Worm (Caenorhabditis elegans) whole organism, L4 larva: ENCODE measurements around the gene attf-5.
A peak's percentile ranks its signal among the peaks of the same experiment; 100 is the strongest.

Source experiments
- F10B5.3 ChIP-seq: sonication (generic microtip); optimal IDR thresholded peaks from 2 replicates; lab custom pipeline; 2016; ENCODE audit warnings: mild to moderate bottlenecking, missing genetic modification characterization, missing compliant biosample characterization
- F37D6.2 ChIP-seq: sonication (generic microtip); optimal IDR thresholded peaks from 2 replicates; lab custom pipeline; 2016; ENCODE audit warnings: mild to moderate bottlenecking, missing genetic modification characterization, missing compliant biosample characterization
- F44E2.7 ChIP-seq: fragments of 200-800 bp; sonication (Bioruptor generic); IDR thresholded peaks from 2 replicates; pipeline ENCODE4 v2.1.2; 2022; ENCODE audit warnings: missing genetic modification characterization, missing compliant biosample characterization
- T20F7.1 ChIP-seq: fragments of 200-800 bp; sonication (Bioruptor generic); optimal IDR thresholded peaks from 2 replicates; lab custom pipeline; 2018; ENCODE audit warnings: mild to moderate bottlenecking, missing genetic modification characterization, missing compliant biosample characterization
- T26A8.4 ChIP-seq: fragments of 200-800 bp; sonication (Bioruptor generic); IDR thresholded peaks from 2 replicates; pipeline ENCODE4 v1.3.6; 2022; ENCODE audit warnings: missing genetic modification characterization, missing compliant biosample characterization
- Y48G9A.11 ChIP-seq: fragments of 200-800 bp; sonication (Bioruptor generic); IDR thresholded peaks from 2 replicates; pipeline ENCODE4 v1.3.6; 2022; ENCODE audit warnings: missing genetic modification reagents, missing genetic modification characterization, missing compliant biosample characterization
- Y5F2A.4 ChIP-seq: fragments of 200-800 bp; sonication (Bioruptor generic); optimal IDR thresholded peaks from 2 replicates; lab custom pipeline; 2018; ENCODE audit warnings: mild to moderate bottlenecking, missing genetic modification characterization, missing compliant biosample characterization
- ZK337.2 ChIP-seq: fragments of 200-800 bp; sonication (Bioruptor generic); IDR thresholded peaks from 2 replicates; pipeline ENCODE4 v1.3.6; 2022; ENCODE audit warnings: missing genetic modification reagents, missing genetic modification characterization, missing compliant biosample characterization
- ceh-20 ChIP-seq: fragments of 200-800 bp; sonication (Bioruptor generic); IDR thresholded peaks from 2 replicates; pipeline ENCODE4 v1.3.6; 2022; ENCODE audit warnings: missing genetic modification reagents, missing genetic modification characterization, missing compliant biosample characterization
- ceh-28 ChIP-seq: fragments of 150-350 bp; optimal IDR thresholded peaks from 2 replicates; lab custom pipeline; 2014; ENCODE audit warnings: missing biosample characterization, missing genetic modification reagents, missing genetic modification characterization
- ceh-44 ChIP-seq: fragments of 200-800 bp; sonication (Bioruptor generic); IDR thresholded peaks from 2 replicates; pipeline ENCODE4 v1.3.6; 2022; ENCODE audit warnings: missing genetic modification reagents, missing genetic modification characterization, missing compliant biosample characterization
- ceh-82 ChIP-seq: sonication (generic microtip); optimal IDR thresholded peaks from 2 replicates; lab custom pipeline; 2017; ENCODE audit warnings: missing biosample characterization, missing genetic modification characterization
- ces-1 ChIP-seq: fragments of 150-350 bp; sonication (generic microtip); optimal IDR thresholded peaks from 4 replicates; lab custom pipeline; 2014; ENCODE audit warnings: missing biosample characterization, missing genetic modification reagents, missing genetic modification characterization
- ctbp-1 ChIP-seq: fragments of 200-800 bp; sonication (Bioruptor generic); IDR thresholded peaks from 2 replicates; pipeline ENCODE4 v1.3.6; 2022; ENCODE audit warnings: missing genetic modification reagents, missing genetic modification characterization, missing compliant biosample characterization
- daf-8 ChIP-seq: fragments of 200-800 bp; sonication (Bioruptor generic); IDR thresholded peaks from 2 replicates; pipeline ENCODE4 v1.3.6; 2022; ENCODE audit warnings: missing genetic modification characterization, missing compliant biosample characterization
- dmd-6 ChIP-seq: fragments of 200-800 bp; sonication (Bioruptor generic); IDR thresholded peaks from 2 replicates; pipeline ENCODE4 v1.3.6; 2022; ENCODE audit warnings: missing genetic modification reagents, missing genetic modification characterization, missing compliant biosample characterization
- dmd-8 ChIP-seq: fragments of 200-800 bp; sonication (Bioruptor generic); IDR thresholded peaks from 2 replicates; pipeline ENCODE4 v1.3.6; 2022; ENCODE audit warnings: missing genetic modification characterization, missing compliant biosample characterization
- dmd-9 ChIP-seq: fragments of 200-800 bp; sonication (Bioruptor generic); IDR thresholded peaks from 2 replicates; pipeline ENCODE4 v1.3.6; 2022; ENCODE audit warnings: missing genetic modification reagents, missing genetic modification characterization, missing compliant biosample characterization
- duxl-1 ChIP-seq: sonication (generic microtip); optimal IDR thresholded peaks from 2 replicates; lab custom pipeline; 2016; ENCODE audit warnings: mild to moderate bottlenecking, missing genetic modification characterization, moderate library complexity, missing compliant biosample characterization; ENCODE audit not compliant: poor library complexity
- dve-1 ChIP-seq: sonication (generic microtip); optimal IDR thresholded peaks from 2 replicates; lab custom pipeline; 2017; ENCODE audit warnings: antibody characterized with exemption, mild to moderate bottlenecking, missing genetic modification characterization, missing compliant biosample characterization; ENCODE audit not compliant: insufficient read depth
- gei-8 ChIP-seq: fragments of 200-800 bp; sonication (Bioruptor generic); optimal IDR thresholded peaks from 2 replicates; lab custom pipeline; 2018; ENCODE audit warnings: mild to moderate bottlenecking, missing genetic modification characterization, missing compliant biosample characterization
- hlh-30 ChIP-seq: sonication (generic microtip); optimal IDR thresholded peaks from 2 replicates; lab custom pipeline; 2017; ENCODE audit warnings: antibody characterized with exemption, mild to moderate bottlenecking, missing genetic modification characterization, missing compliant biosample characterization; ENCODE audit not compliant: insufficient read depth
- jun-1 ChIP-seq: fragments of 150-350 bp; optimal IDR thresholded peaks from 2 replicates; lab custom pipeline; 2014; ENCODE audit warnings: missing biosample characterization, missing genetic modification reagents, missing genetic modification characterization
- lin-38 ChIP-seq: fragments of 200-800 bp; sonication (Bioruptor generic); IDR thresholded peaks from 2 replicates; pipeline ENCODE4 v1.3.6; 2022; ENCODE audit warnings: missing genetic modification reagents, missing genetic modification characterization, missing compliant biosample characterization
- lsy-2 ChIP-seq, 2 experiments: fragments of 150-350 bp in 1 of 2; sonication (generic microtip) in 1 of 2; optimal IDR thresholded peaks; 2 replicates each; lab custom pipeline; 2014 to 2017; ENCODE audit warnings: missing biosample characterization in 2 of 2, missing genetic modification characterization in 2 of 2
- madf-5 ChIP-seq, 2 experiments: fragments of 200-800 bp; sonication (Bioruptor generic); IDR thresholded peaks; 2 replicates each; pipeline ENCODE4 v1.3.6; 2022; ENCODE audit warnings: missing compliant biosample characterization in 2 of 2, missing genetic modification characterization in 2 of 2
- madf-9 ChIP-seq: fragments of 200-800 bp; sonication (Bioruptor generic); conservative IDR thresholded peaks from 2 replicates; pipeline ENCODE4 v1.3.6; 2022; ENCODE audit warnings: missing genetic modification reagents, missing genetic modification characterization, missing compliant biosample characterization
- mep-1 ChIP-seq: fragments of 150-350 bp; sonication (generic microtip); optimal IDR thresholded peaks from 3 replicates; lab custom pipeline; 2014; ENCODE audit warnings: missing biosample characterization, missing genetic modification characterization
- mxl-2 ChIP-seq: fragments of 200-800 bp; sonication (Bioruptor generic); conservative IDR thresholded peaks from 2 replicates; pipeline ENCODE4 v1.3.6; 2022; ENCODE audit warnings: missing genetic modification reagents, missing genetic modification characterization, missing compliant biosample characterization
- nhr-102 ChIP-seq: sonication (generic microtip); optimal IDR thresholded peaks from 2 replicates; lab custom pipeline; 2016; ENCODE audit warnings: mild to moderate bottlenecking, missing genetic modification characterization, moderate library complexity, missing compliant biosample characterization
- nhr-11 ChIP-seq: fragments of 150-350 bp; optimal IDR thresholded peaks from 2 replicates; lab custom pipeline; 2014; ENCODE audit warnings: missing biosample characterization, missing genetic modification characterization
- nhr-237 ChIP-seq: sonication (generic microtip); optimal IDR thresholded peaks from 2 replicates; lab custom pipeline; 2017; ENCODE audit warnings: missing biosample characterization, missing genetic modification characterization
- nhr-25 ChIP-seq: sonication (generic microtip); optimal IDR thresholded peaks from 2 replicates; lab custom pipeline; 2017; ENCODE audit warnings: missing genetic modification characterization, mild to moderate bottlenecking, missing compliant biosample characterization, antibody characterized with exemption, moderate library complexity, borderline replicate concordance; ENCODE audit not compliant: insufficient read depth
- nhr-42 ChIP-seq: fragments of 200-800 bp; sonication (Bioruptor generic); IDR thresholded peaks from 2 replicates; pipeline ENCODE4 v1.3.6; 2022; ENCODE audit warnings: missing genetic modification characterization, missing compliant biosample characterization
- pha-4 ChIP-seq, 2 experiments: fragments of 150-350 bp in 1 of 2; fragments of 200-800 bp in 1 of 2; sonication (Bioruptor generic) in 1 of 2; IDR thresholded peaks in 1 of 2; optimal IDR thresholded peaks in 1 of 2; 2 replicates each; pipeline versions ENCODE4 v1.3.6 to Lab custom; 2014 to 2022; ENCODE audit warnings: missing genetic modification characterization in 2 of 2, missing genetic modification reagents in 2 of 2, missing biosample characterization in 1 of 2, missing compliant biosample characterization in 1 of 2
- pqm-1 ChIP-seq: sonication (generic microtip); optimal IDR thresholded peaks from 2 replicates; lab custom pipeline; 2017; ENCODE audit warnings: missing biosample characterization, missing genetic modification characterization
- rbr-2 ChIP-seq: sonication (generic microtip); optimal IDR thresholded peaks from 2 replicates; lab custom pipeline; 2016; ENCODE audit warnings: missing genotype, missing genetic modification characterization, missing compliant biosample characterization
- saeg-2 ChIP-seq: fragments of 200-800 bp; sonication (Bioruptor generic); IDR thresholded peaks from 2 replicates; pipeline ENCODE4 v1.3.6; 2022; ENCODE audit warnings: missing genetic modification reagents, missing genetic modification characterization, missing compliant biosample characterization
- sdz-12 ChIP-seq: fragments of 200-800 bp; sonication (Bioruptor generic); optimal IDR thresholded peaks from 2 replicates; lab custom pipeline; 2018; ENCODE audit warnings: mild to moderate bottlenecking, missing genetic modification characterization, missing compliant biosample characterization
- snpc-4 ChIP-seq: fragments of 150-350 bp; optimal IDR thresholded peaks from 2 replicates; lab custom pipeline; 2014; ENCODE audit warnings: missing biosample characterization, missing genetic modification characterization
- spr-1 ChIP-seq: sonication (generic microtip); optimal IDR thresholded peaks from 2 replicates; lab custom pipeline; 2016; ENCODE audit warnings: mild to moderate bottlenecking, missing genetic modification characterization, missing compliant biosample characterization
- spr-3 ChIP-seq: fragments of 200-800 bp; sonication (Bioruptor generic); optimal IDR thresholded peaks from 2 replicates; lab custom pipeline; 2018; ENCODE audit warnings: mild to moderate bottlenecking, missing genetic modification characterization, missing compliant biosample characterization
- tag-97 ChIP-seq: fragments of 200-800 bp; sonication (Bioruptor generic); IDR thresholded peaks from 2 replicates; pipeline ENCODE4 v1.3.6; 2022; ENCODE audit warnings: missing genetic modification characterization, missing compliant biosample characterization
- tra-1 ChIP-seq: fragments of 200-800 bp; sonication (Bioruptor generic); IDR thresholded peaks from 2 replicates; pipeline ENCODE4 v1.3.6; 2022; ENCODE audit warnings: missing genetic modification reagents, missing genetic modification characterization, missing compliant biosample characterization
- unc-62 ChIP-seq, 3 experiments: fragments of 150-350 bp in 1 of 3; sonication (generic microtip); optimal IDR thresholded peaks in 2 of 3; peaks in 1 of 3; 1 replicate in 1 of 3; 2 replicates in 2 of 3; lab custom pipeline; 2014 to 2017; ENCODE audit warnings: missing biosample characterization in 3 of 3, missing genetic modification characterization in 3 of 3, missing genetic modification reagents in 3 of 3, missing genotype in 1 of 3
- vab-7 ChIP-seq: fragments of 200-800 bp; sonication (Bioruptor generic); IDR thresholded peaks from 2 replicates; pipeline ENCODE4 v1.3.6; 2022; ENCODE audit warnings: missing genetic modification reagents, missing genetic modification characterization, missing compliant biosample characterization
- zag-1 ChIP-seq: fragments of 150-350 bp; optimal IDR thresholded peaks from 2 replicates; lab custom pipeline; 2014; ENCODE audit warnings: missing biosample characterization, missing genetic modification characterization
- zfp-2 ChIP-seq: sonication (generic microtip); optimal IDR thresholded peaks from 2 replicates; lab custom pipeline; 2016; ENCODE audit warnings: mild to moderate bottlenecking, missing genetic modification characterization, missing compliant biosample characterization
- zip-2 ChIP-seq: fragments of 150-350 bp; optimal IDR thresholded peaks from 2 replicates; lab custom pipeline; 2014; ENCODE audit warnings: missing biosample characterization, missing genetic modification characterization

Gene attf-5

ce11 chrX:806515-806914 is 18.4 kb downstream of the attf-5 start:
- TF ChIP-seq ces-1 (peak; percentile 95), ZK337.2 (GFP tag; lab: Robert Waterston, UW) (peak; percentile 85), duxl-1 (tag; lab: Kevin White, UChicago) (peak; percentile 99), mxl-2 (GFP tag; lab: Robert Waterston, UW) (peak; percentile 78), lsy-2 (tag; optimal IDR thresholded peaks at IDR 0.05; lab: Kevin White, UChicago) (peak; percentile 94 to 97), ceh-82 (tag; lab: Kevin White, UChicago) (peak; percentile 70), spr-3 (GFP tag; lab: Kevin White, UChicago) (peak; percentile 95), spr-1 (tag; lab: Kevin White, UChicago) (peak; percentile 97), nhr-42 (GFP tag; lab: Robert Waterston, UW) (peak; percentile 99), ctbp-1 (GFP tag; lab: Robert Waterston, UW) (peak; percentile 96), T26A8.4 (GFP tag; lab: Robert Waterston, UW) (peak; percentile 99), T20F7.1 (GFP tag; lab: Kevin White, UChicago) (peak; percentile 93), vab-7 (GFP tag; lab: Robert Waterston, UW) (peak; percentile 99), dmd-9 (GFP tag; lab: Robert Waterston, UW) (peak; percentile 88), saeg-2 (GFP tag; lab: Robert Waterston, UW) (peak; percentile 95), snpc-4 (peak; percentile 48), tag-97 (no peak), pqm-1 (peak; percentile 69), rbr-2 (peak; percentile 99), Y5F2A.4 (GFP tag; lab: Kevin White, UChicago) (peak; percentile 95), hlh-30 (tag; lab: Kevin White, UChicago) (peak; percentile 93), pha-4 (GFP tag; IDR thresholded peaks at IDR 0.05; lab: Robert Waterston, UW) (peak; percentile 96), pha-4 (tag; optimal IDR thresholded peaks at IDR 0.05; lab: Kevin White, UChicago) (peak; percentile 96), dmd-6 (GFP tag; lab: Robert Waterston, UW) (peak; percentile 97), jun-1 (peak; percentile 99), ceh-28 (tag; lab: Kevin White, UChicago) (peak; percentile 83), F44E2.7 (GFP tag; lab: Robert Waterston, UW) (no peak), ceh-44 (0 out of 2 replicates have a peak, but pooled peaks have one; percentile 32), daf-8 (GFP tag; lab: Robert Waterston, UW) (peak; percentile 68; the same call in 1 of the 2 replicates), nhr-102 (peak; percentile 99), dmd-8 (GFP tag; lab: Robert Waterston, UW) (0 out of 2 replicates have a peak, but pooled peaks have one; percentile 29), F10B5.3 (tag; lab: Kevin White, UChicago) (peak; percentile 97), mep-1 (peak; percentile 100), dve-1 (tag; lab: Kevin White, UChicago) (peak; percentile 100), ceh-20 (peak; percentile 98), zfp-2 (peak; percentile 90), madf-5 (GFP tag; IDR thresholded peaks at IDR 0.05; lab: Robert Waterston, UW) (peak; percentile 62 to 94; a peak in 2 of 4 replicates), zip-2 (tag; lab: Kevin White, UChicago) (peak; percentile 97), nhr-11 (tag; lab: Kevin White, UChicago) (peak; percentile 97), lin-38 (GFP tag; lab: Robert Waterston, UW) (peak; percentile 90), unc-62 (GFP tag; optimal IDR thresholded peaks at IDR 0.05 in 1 of 2; lab: Kevin White, UChicago) (peak; percentile 60 to 99), unc-62 (tag; optimal IDR thresholded peaks at IDR 0.05; lab: Kevin White, UChicago) (no peak), zag-1 (peak; percentile 92), F37D6.2 (tag; lab: Kevin White, UChicago) (peak; percentile 98), nhr-237 (tag; lab: Kevin White, UChicago) (peak; percentile 87), gei-8 (GFP tag; lab: Kevin White, UChicago) (peak; percentile 68), Y48G9A.11 (GFP tag; lab: Robert Waterston, UW) (no peak), sdz-12 (GFP tag; lab: Kevin White, UChicago) (peak; percentile 48), tra-1 (GFP tag; lab: Robert Waterston, UW) (peak; percentile 93), madf-9 (peak; percentile 96), nhr-25 (tag; lab: Kevin White, UChicago) (peak; percentile 91)
